Worm (Caenorhabditis elegans) whole organism, young adult: ENCODE data around the gene D1054.8.

Experiments used
- B0019.2 ChIP-seq: fragments of 200-800 bp; sonication (Bioruptor generic); conservative IDR thresholded peaks from 2 replicates; pipeline ENCODE4 v1.3.6; 2022; ENCODE audit warnings: missing genetic modification reagents, missing genetic modification characterization, missing compliant biosample characterization
- B0035.1 ChIP-seq: sonication (generic microtip); optimal IDR thresholded peaks from 2 replicates; lab custom pipeline; 2016; ENCODE audit warnings: missing genetic modification characterization, mild to moderate bottlenecking, missing compliant biosample characterization, missing genotype, missing genetic modification reagents
- F23B12.7 ChIP-seq: sonication (generic microtip); optimal IDR thresholded peaks from 2 replicates; lab custom pipeline; 2017; ENCODE audit warnings: missing genetic modification characterization, mild to moderate bottlenecking, missing compliant biosample characterization, antibody characterized with exemption, moderate library complexity; ENCODE audit not compliant: insufficient read depth
- F33H1.4 ChIP-seq: fragments of 200-800 bp; sonication (Bioruptor generic); IDR thresholded peaks from 2 replicates; pipeline ENCODE4 v1.3.6; 2022; ENCODE audit warnings: missing genetic modification reagents, missing genetic modification characterization, missing compliant biosample characterization
- F37B4.10 ChIP-seq: fragments of 200-800 bp; sonication (Bioruptor generic); IDR thresholded peaks from 2 replicates; pipeline ENCODE4 v1.3.6; 2022; ENCODE audit warnings: missing genetic modification characterization, missing compliant biosample characterization
- F55B11.4 ChIP-seq: sonication (generic microtip); optimal IDR thresholded peaks from 2 replicates; lab custom pipeline; 2016; ENCODE audit warnings: missing compliant biosample characterization, missing genetic modification characterization, borderline replicate concordance; ENCODE audit not compliant: insufficient read depth
- K11D2.4 ChIP-seq: fragments of 200-800 bp; sonication (Bioruptor generic); IDR thresholded peaks from 2 replicates; pipeline ENCODE4 v1.3.6; 2022; ENCODE audit warnings: missing genetic modification reagents, missing genetic modification characterization, missing compliant biosample characterization
- Y53F4B.3 ChIP-seq: fragments of 200-800 bp; sonication (Bioruptor generic); IDR thresholded peaks from 2 replicates; pipeline ENCODE4 v1.3.6; 2022; ENCODE audit warnings: missing genetic modification reagents, missing genetic modification characterization, missing compliant biosample characterization
- Y56A3A.18 ChIP-seq: fragments of 200-800 bp; sonication (Bioruptor generic); IDR thresholded peaks from 2 replicates; pipeline ENCODE4 v1.3.6; 2022; ENCODE audit warnings: missing genetic modification reagents, missing genetic modification characterization, missing compliant biosample characterization
- Y95B8A.8 ChIP-seq: fragments of 200-800 bp; sonication (Bioruptor generic); IDR thresholded peaks from 2 replicates; pipeline ENCODE4 v1.3.6; 2022; ENCODE audit warnings: missing genetic modification reagents, missing genetic modification characterization, missing compliant biosample characterization
- attf-5 ChIP-seq: fragments of 200-800 bp; sonication (Bioruptor generic); optimal IDR thresholded peaks from 2 replicates; lab custom pipeline; 2018; ENCODE audit warnings: mild to moderate bottlenecking, missing genetic modification characterization, missing compliant biosample characterization
- attf-6 ChIP-seq: fragments of 200-800 bp; sonication (Bioruptor generic); IDR thresholded peaks from 2 replicates; pipeline ENCODE4 v1.3.6; 2022; ENCODE audit warnings: missing genetic modification reagents, missing genetic modification characterization, missing compliant biosample characterization
- bed-2 ChIP-seq: fragments of 200-800 bp; sonication (Bioruptor generic); IDR thresholded peaks from 2 replicates; pipeline ENCODE4 v1.3.6; 2022; ENCODE audit warnings: missing genetic modification reagents, missing genetic modification characterization, missing compliant biosample characterization
- cebp-2 ChIP-seq: fragments of 200-800 bp; sonication (Bioruptor generic); IDR thresholded peaks from 2 replicates; pipeline ENCODE4 v1.3.6; 2022; ENCODE audit warnings: missing genetic modification characterization, missing compliant biosample characterization
- ceh-27 ChIP-seq: fragments of 200-800 bp; sonication (Bioruptor generic); optimal IDR thresholded peaks from 2 replicates; lab custom pipeline; 2018; ENCODE audit warnings: mild to moderate bottlenecking, missing genetic modification characterization, moderate library complexity, missing compliant biosample characterization
- ceh-58 ChIP-seq: fragments of 200-800 bp; sonication (Bioruptor generic); IDR thresholded peaks from 2 replicates; pipeline ENCODE4 v1.3.6; 2022; ENCODE audit warnings: missing genetic modification characterization, missing compliant biosample characterization
- dox-1 ChIP-seq: fragments of 200-800 bp; sonication (Bioruptor generic); IDR thresholded peaks from 2 replicates; pipeline ENCODE4 v1.3.6; 2022; ENCODE audit warnings: missing genetic modification reagents, missing genetic modification characterization, missing compliant biosample characterization
- egl-44 ChIP-seq: fragments of 200-800 bp; sonication (Bioruptor generic); IDR thresholded peaks from 2 replicates; pipeline ENCODE4 v1.3.6; 2022; ENCODE audit warnings: missing genetic modification reagents, missing genetic modification characterization, missing compliant biosample characterization
- ets-4 ChIP-seq: fragments of 200-800 bp; sonication (Bioruptor generic); optimal IDR thresholded peaks from 2 replicates; lab custom pipeline; 2018; ENCODE audit warnings: mild to moderate bottlenecking, missing genetic modification characterization, missing compliant biosample characterization
- fkh-3 ChIP-seq: sonication (generic microtip); optimal IDR thresholded peaks from 2 replicates; lab custom pipeline; 2016; ENCODE audit warnings: mild to moderate bottlenecking, missing genetic modification characterization, missing compliant biosample characterization
- hlh-26 ChIP-seq: fragments of 200-800 bp; sonication (Bioruptor generic); conservative IDR thresholded peaks from 2 replicates; pipeline ENCODE4 v1.3.6; 2022; ENCODE audit warnings: missing genetic modification reagents, missing genetic modification characterization, missing compliant biosample characterization
- hmg-20 ChIP-seq: fragments of 200-800 bp; sonication (Bioruptor generic); IDR thresholded peaks from 2 replicates; pipeline ENCODE4 v1.3.6; 2022; ENCODE audit warnings: missing genetic modification reagents, missing genetic modification characterization, missing compliant biosample characterization
- hsf-1 ChIP-seq: fragments of 200-800 bp; sonication (Bioruptor generic); IDR thresholded peaks from 2 replicates; pipeline ENCODE4 v1.3.6; 2022; ENCODE audit warnings: missing genetic modification reagents, missing genetic modification characterization, missing compliant biosample characterization
- let-607 ChIP-seq, 2 experiments: fragments of 200-800 bp in 1 of 2; sonication (Bioruptor generic) in 1 of 2; sonication (generic microtip) in 1 of 2; optimal IDR thresholded peaks; 2 replicates each; lab custom pipeline; 2016 to 2018; ENCODE audit warnings: mild to moderate bottlenecking in 2 of 2, missing compliant biosample characterization in 2 of 2, missing genetic modification characterization in 2 of 2, moderate library complexity in 2 of 2, missing genotype in 1 of 2
- lir-1 ChIP-seq: fragments of 200-800 bp; sonication (Bioruptor generic); conservative IDR thresholded peaks from 2 replicates; pipeline ENCODE4 v1.3.6; 2022; ENCODE audit warnings: missing genetic modification reagents, missing genetic modification characterization, missing compliant biosample characterization
- lsl-1 ChIP-seq: fragments of 200-800 bp; sonication (Bioruptor generic); optimal IDR thresholded peaks from 2 replicates; lab custom pipeline; 2018; ENCODE audit warnings: mild to moderate bottlenecking, missing genetic modification characterization, moderate library complexity, missing compliant biosample characterization
- lsy-27 ChIP-seq: sonication (generic microtip); optimal IDR thresholded peaks from 2 replicates; lab custom pipeline; 2017; ENCODE audit warnings: missing genetic modification characterization, mild to moderate bottlenecking, missing compliant biosample characterization, antibody characterized with exemption, missing genotype, borderline replicate concordance; ENCODE audit not compliant: insufficient read depth
- madf-10 ChIP-seq: sonication (generic microtip); optimal IDR thresholded peaks from 2 replicates; lab custom pipeline; 2016; ENCODE audit warnings: mild to moderate bottlenecking, missing genetic modification characterization, missing compliant biosample characterization
- mcd-1 ChIP-seq: fragments of 200-800 bp; sonication (Bioruptor generic); IDR thresholded peaks from 2 replicates; pipeline ENCODE4 v1.3.6; 2022; ENCODE audit warnings: missing genetic modification reagents, missing genetic modification characterization, missing compliant biosample characterization
- mel-28 ChIP-seq: sonication (generic microtip); optimal IDR thresholded peaks from 2 replicates; lab custom pipeline; 2016; ENCODE audit warnings: borderline replicate concordance, mild to moderate bottlenecking, missing genetic modification characterization, missing compliant biosample characterization
- mes-4 ChIP-seq: sonication (generic microtip); optimal IDR thresholded peaks from 2 replicates; lab custom pipeline; 2016; ENCODE audit warnings: missing genotype, missing genetic modification characterization, missing compliant biosample characterization
- nfya-1 ChIP-seq: sonication (generic microtip); optimal IDR thresholded peaks from 2 replicates; lab custom pipeline; 2017; ENCODE audit warnings: antibody characterized with exemption, missing compliant biosample characterization, missing genetic modification characterization, borderline replicate concordance; ENCODE audit not compliant: insufficient read depth
- rcor-1 ChIP-seq: fragments of 200-800 bp; sonication (Bioruptor generic); IDR thresholded peaks from 2 replicates; pipeline ENCODE4 v1.3.6; 2022; ENCODE audit warnings: missing genetic modification reagents, missing genetic modification characterization, missing compliant biosample characterization
- rec-8 ChIP-seq, 2 experiments: sonication (generic microtip); optimal IDR thresholded peaks; 2 replicates each; lab custom pipeline; 2016; ENCODE audit warnings: mild to moderate bottlenecking in 2 of 2, missing genetic modification characterization in 2 of 2, missing genetic modification reagents in 2 of 2, missing genotype in 2 of 2, missing biosample characterization in 1 of 2, missing compliant biosample characterization in 1 of 2, moderate library complexity in 1 of 2
- rpc-1 ChIP-seq, 2 experiments: fragments of 150-350 bp in 1 of 2; sonication (generic microtip) in 1 of 2; optimal IDR thresholded peaks; 2 replicates each; lab custom pipeline; 2014 to 2018; ENCODE audit warnings: missing biosample characterization in 1 of 2, missing genetic modification characterization in 1 of 2, missing genetic modification reagents in 1 of 2, missing genotype in 1 of 2
- sdz-38 ChIP-seq: sonication (generic microtip); optimal IDR thresholded peaks from 2 replicates; lab custom pipeline; 2016; ENCODE audit warnings: missing genotype, missing genetic modification characterization, missing compliant biosample characterization
- snpc-3.4 ChIP-seq: sonication (generic microtip); optimal IDR thresholded peaks from 2 replicates; lab custom pipeline; 2017; ENCODE audit warnings: missing genetic modification characterization, mild to moderate bottlenecking, missing compliant biosample characterization, antibody characterized with exemption, moderate library complexity, missing genotype, missing genetic modification reagents
- somi-1 ChIP-seq: fragments of 200-800 bp; sonication (Bioruptor generic); optimal IDR thresholded peaks from 2 replicates; lab custom pipeline; 2018; ENCODE audit warnings: mild to moderate bottlenecking, missing genetic modification characterization, missing compliant biosample characterization
- tbx-9 ChIP-seq: sonication (generic microtip); optimal IDR thresholded peaks from 2 replicates; lab custom pipeline; 2016; ENCODE audit warnings: borderline replicate concordance, missing genetic modification characterization, inconsistent platforms, missing compliant biosample characterization
- tlf-1 ChIP-seq: fragments of 200-800 bp; sonication (Bioruptor generic); optimal IDR thresholded peaks from 2 replicates; lab custom pipeline; 2018; ENCODE audit warnings: mild to moderate bottlenecking, missing genetic modification characterization, missing compliant biosample characterization
- unc-130 ChIP-seq: sonication (generic microtip); optimal IDR thresholded peaks from 2 replicates; lab custom pipeline; 2016; ENCODE audit warnings: missing genetic modification reagents, missing genetic modification characterization, missing compliant biosample characterization
- unc-62 ChIP-seq: fragments of 150-350 bp; optimal IDR thresholded peaks from 2 replicates; lab custom pipeline; 2014; ENCODE audit warnings: missing biosample characterization, missing genetic modification reagents, missing genetic modification characterization
- xnd-1 ChIP-seq: sonication (generic microtip); optimal IDR thresholded peaks from 2 replicates; lab custom pipeline; 2016; ENCODE audit warnings: missing genotype, missing genetic modification reagents, missing genetic modification characterization, missing compliant biosample characterization
- ztf-18 ChIP-seq: sonication (generic microtip); optimal IDR thresholded peaks from 2 replicates; lab custom pipeline; 2016; ENCODE audit warnings: missing genotype, mild to moderate bottlenecking, missing genetic modification characterization, missing compliant biosample characterization
- ztf-28 ChIP-seq: fragments of 200-800 bp; sonication (Bioruptor generic); IDR thresholded peaks from 2 replicates; pipeline ENCODE4 v1.3.6; 2022; ENCODE audit warnings: missing genetic modification reagents, missing genetic modification characterization, missing compliant biosample characterization
- ztf-3 ChIP-seq: fragments of 200-800 bp; sonication (Bioruptor generic); optimal IDR thresholded peaks from 2 replicates; lab custom pipeline; 2018; ENCODE audit warnings: mild to moderate bottlenecking, missing genetic modification characterization, missing compliant biosample characterization

D1054.8 gene

DNA sequence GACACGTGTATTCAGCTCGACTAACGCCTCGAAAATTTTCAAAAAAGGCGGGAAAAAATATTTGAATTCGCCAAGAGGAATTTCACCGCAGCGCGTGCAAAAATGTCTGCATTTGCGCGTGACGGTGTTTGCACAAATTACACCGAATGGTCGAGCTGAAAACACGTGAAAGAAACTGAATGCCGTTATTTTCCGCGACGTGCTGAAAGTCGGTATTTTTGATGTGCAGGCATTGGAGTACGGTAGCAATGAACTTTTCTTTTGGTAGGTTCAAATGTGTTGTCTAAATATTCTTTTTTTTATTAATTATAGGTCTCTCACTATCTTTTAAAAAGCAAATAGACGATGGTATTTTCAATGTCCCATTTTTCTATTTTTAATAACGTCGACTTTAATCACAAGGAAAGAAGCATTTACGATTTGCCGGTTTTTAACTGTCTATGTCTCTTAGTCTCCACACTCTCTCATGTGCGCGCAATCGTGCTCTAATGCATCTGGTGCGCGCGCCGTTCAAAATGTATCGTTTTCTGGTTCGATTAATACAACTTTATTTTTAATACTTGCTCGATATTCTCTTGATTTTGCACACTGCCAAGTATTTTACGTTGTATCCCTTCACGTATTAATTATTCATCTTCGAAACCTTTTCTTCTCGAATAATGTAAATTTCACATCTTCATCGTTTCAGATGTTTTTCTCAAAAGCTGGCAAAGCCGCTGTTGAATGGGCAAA, 29.5 kb downstream of the D1054.8 start, which contains the start of the genes C29A12.1 and lig-1 (continued):
- no peak for TF ChIP-seq tbx-9 (tag; lab: Kevin White, UChicago)
- no peak for TF ChIP-seq nfya-1
- TF ChIP-seq egl-44 (GFP tag; lab: Robert Waterston, UW): no peak
- TF ChIP-seq let-607 (tag; optimal IDR thresholded peaks at IDR 0.05; lab: Kevin White, UChicago): no peak
- TF ChIP-seq rec-8 (tag; optimal IDR thresholded peaks at IDR 0.05; lab: Kevin White, UChicago): no peak
- TF ChIP-seq cebp-2: no peak
- no peak for TF ChIP-seq ceh-58 (GFP tag; lab: Robert Waterston, UW)
- no peak for TF ChIP-seq F55B11.4 (tag; lab: Kevin White, UChicago)
- TF ChIP-seq unc-130 (GFP tag; lab: Kevin White, UChicago): no peak
- TF ChIP-seq B0019.2 (GFP tag; lab: Robert Waterston, UW): no peak; the same call in 1 of the 2 replicates
- no peak for TF ChIP-seq mes-4
- TF ChIP-seq ceh-27 (GFP tag; lab: Kevin White, UChicago): no peak
- TF ChIP-seq ztf-18 (tag; lab: Kevin White, UChicago): peak; percentile 26
- TF ChIP-seq ets-4 (GFP tag; lab: Kevin White, UChicago): no peak
- TF ChIP-seq hsf-1 (GFP tag; lab: Robert Waterston, UW): 0 out of 2 replicates have a peak, but pooled peaks have one; percentile 57
- TF ChIP-seq attf-5: peak; percentile 44
- no peak for TF ChIP-seq lsy-27 (tag; lab: Kevin White, UChicago)
- TF ChIP-seq bed-2 (GFP tag; lab: Robert Waterston, UW): no peak
- peak; percentile 87 for TF ChIP-seq lsl-1 (GFP tag; lab: Kevin White, UChicago)
- no peak for TF ChIP-seq ztf-28 (GFP tag; lab: Robert Waterston, UW)
- TF ChIP-seq mcd-1 (GFP tag; lab: Robert Waterston, UW): peak; percentile 68
- TF ChIP-seq hlh-26 (GFP tag; lab: Robert Waterston, UW): no peak
- TF ChIP-seq sdz-38 (tag; lab: Kevin White, UChicago): no peak
- no peak for TF ChIP-seq mel-28 (tag; lab: Kevin White, UChicago)
- TF ChIP-seq ztf-3 (GFP tag; lab: Kevin White, UChicago): no peak
- TF ChIP-seq rpc-1 (optimal IDR thresholded peaks at IDR 0.05; lab: Kevin White, UChicago): no peak
- no peak for TF ChIP-seq rpc-1 (tag; optimal IDR thresholded peaks at IDR 0.05; lab: Kevin White, UChicago)
- no peak for TF ChIP-seq attf-6
- no peak for TF ChIP-seq K11D2.4 (GFP tag; lab: Robert Waterston, UW)
- peak; percentile 51 for TF ChIP-seq F33H1.4 (GFP tag; lab: Robert Waterston, UW)
- TF ChIP-seq lir-1 (GFP tag; lab: Robert Waterston, UW): no peak
- TF ChIP-seq F23B12.7 (tag; lab: Kevin White, UChicago): peak; percentile 27
- TF ChIP-seq F37B4.10 (GFP tag; lab: Robert Waterston, UW): no peak
- TF ChIP-seq madf-10 (tag; lab: Kevin White, UChicago): no peak
- no peak for TF ChIP-seq Y56A3A.18
- peak; percentile 79 for TF ChIP-seq dox-1
- no peak for TF ChIP-seq snpc-3.4 (tag; lab: Kevin White, UChicago)
- no peak for TF ChIP-seq fkh-3
- no peak for TF ChIP-seq somi-1 (GFP tag; lab: Kevin White, UChicago)
- no peak for TF ChIP-seq unc-62 (GFP tag; lab: Kevin White, UChicago)
- peak; percentile 41 for TF ChIP-seq tlf-1
- TF ChIP-seq Y95B8A.8: 0 out of 2 replicates have a peak, but pooled peaks have one; percentile 8
- peak; percentile 54 for TF ChIP-seq xnd-1 (tag; lab: Kevin White, UChicago)
- no peak for TF ChIP-seq B0035.1
- peak; percentile 45; the same call in 1 of the 2 replicates for TF ChIP-seq rcor-1 (GFP tag; lab: Robert Waterston, UW)
- no peak for TF ChIP-seq Y53F4B.3 (GFP tag; lab: Robert Waterston, UW)
- no peak for TF ChIP-seq hmg-20 (GFP tag; lab: Robert Waterston, UW)
